Worm (Caenorhabditis elegans): ENCODE measurements around the gene F41C6.6.

DNA sequence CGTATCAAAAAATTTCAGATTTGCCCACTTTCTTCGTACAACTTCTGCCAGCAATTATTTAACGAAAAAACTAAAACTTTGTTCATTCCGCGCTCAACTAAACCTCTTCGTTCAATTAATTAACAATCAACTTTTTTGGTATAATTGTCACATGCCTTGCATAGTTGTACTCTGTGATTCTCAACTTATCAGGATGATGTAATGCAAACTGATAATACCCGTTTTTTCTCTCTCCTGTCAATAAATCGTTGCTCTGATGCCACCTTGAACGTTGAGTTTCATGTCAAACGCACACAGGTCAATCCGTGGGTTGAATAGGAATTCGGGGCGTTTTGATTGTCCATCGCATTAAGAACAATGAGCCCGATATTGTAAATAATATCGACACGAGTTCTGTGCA lies 23.9 kb upstream of the F41C6.6 start:
- no peak for TF ChIP-seq unc-55 (GFP tag; optimal IDR thresholded peaks at IDR 0.05)
- no peak for TF ChIP-seq ceh-82 (tag; optimal IDR thresholded peaks at IDR 0.05)
- TF ChIP-seq snpc-4 (tag; optimal IDR thresholded peaks at IDR 0.05), result no peak
- no peak for TF ChIP-seq unc-39 (tag; optimal IDR thresholded peaks at IDR 0.05)
- no peak for TF ChIP-seq ama-1 (optimal IDR thresholded peaks at IDR 0.05)
- no peak for TF ChIP-seq nhr-77 (tag; optimal IDR thresholded peaks at IDR 0.05)
- no peak for TF ChIP-seq mab-5 (tag; optimal IDR thresholded peaks at IDR 0.05)
- no peak for TF ChIP-seq ztf-4 (tag; optimal IDR thresholded peaks at IDR 0.05)
- no peak for TF ChIP-seq ZK546.5 (tag; optimal IDR thresholded peaks at IDR 0.05)
